Worm (Caenorhabditis elegans): ENCODE results near the gene Y51H7C.41.

The Y51H7C.41 gene

ce11 chrII:1403056-1403455, at the start of gene Y51H7C.41, which contains the start of gene cogc-4:
TSS of gene Y51H7C.41 (plus strand) at chrII:1403321.
TSS of gene cogc-4 (plus strand) at chrII:1403441.
- no peak for TF ChIP-seq ref-1 (GFP tag; conservative IDR thresholded peaks at IDR 0.05)
- TF ChIP-seq klf-2 (GFP tag; conservative IDR thresholded peaks at IDR 0.05) = no peak
- no peak for TF ChIP-seq cog-1 (tag; optimal IDR thresholded peaks at IDR 0.05)
- no peak for TF ChIP-seq ztf-23 (GFP tag; IDR thresholded peaks at IDR 0.05)
- TF ChIP-seq flt-1 (GFP tag; IDR thresholded peaks at IDR 0.05) = no peak
- no peak for TF ChIP-seq med-1 (GFP tag; optimal IDR thresholded peaks at IDR 0.05; ENCODE audit: insufficient read depth)
- TF ChIP-seq tab-1 (GFP tag; IDR thresholded peaks at IDR 0.05) = no peak
- no peak for TF ChIP-seq ztf-29 (GFP tag; IDR thresholded peaks at IDR 0.05)
- no peak for TF ChIP-seq T22C8.4 (GFP tag; IDR thresholded peaks at IDR 0.05)

- TF ChIP-seq ztf-23 (GFP tag; IDR thresholded peaks at IDR 0.05) (no peak), med-1 (GFP tag; optimal IDR thresholded peaks at IDR 0.05; ENCODE audit: insufficient read depth) (no peak), T22C8.4 (GFP tag; IDR thresholded peaks at IDR 0.05) (no peak), flt-1 (GFP tag; IDR thresholded peaks at IDR 0.05) (no peak), klf-2 (GFP tag; conservative IDR thresholded peaks at IDR 0.05) (no peak), cog-1 (tag; optimal IDR thresholded peaks at IDR 0.05) (no peak), ref-1 (GFP tag; conservative IDR thresholded peaks at IDR 0.05) (no peak), ztf-29 (GFP tag; IDR thresholded peaks at IDR 0.05) (no peak), tab-1 (GFP tag; IDR thresholded peaks at IDR 0.05) (no peak)
These were observed 47.6 kb upstream of the Y51H7C.41 start, which contains the start of gene C13A10.1 for ce11 chrII:1355480-1355879. TSS of gene C13A10.1 (minus strand) at chrII:1355649.

ce11 chrII:1357262-1357661, 45.9 kb upstream of the Y51H7C.41 start:
- TF ChIP-seq ref-1 (GFP tag; conservative IDR thresholded peaks at IDR 0.05) (no peak), ztf-23 (GFP tag; IDR thresholded peaks at IDR 0.05) (no peak), klf-2 (GFP tag; conservative IDR thresholded peaks at IDR 0.05) (no peak), ztf-29 (GFP tag; IDR thresholded peaks at IDR 0.05) (no peak), cog-1 (tag; optimal IDR thresholded peaks at IDR 0.05) (no peak), T22C8.4 (GFP tag; IDR thresholded peaks at IDR 0.05) (no peak), flt-1 (GFP tag; IDR thresholded peaks at IDR 0.05) (no peak), tab-1 (GFP tag; IDR thresholded peaks at IDR 0.05) (no peak), med-1 (GFP tag; optimal IDR thresholded peaks at IDR 0.05; ENCODE audit: insufficient read depth) (no peak)

- TF ChIP-seq flt-1 (GFP tag; IDR thresholded peaks at IDR 0.05) = no peak
- TF ChIP-seq cog-1 (tag; optimal IDR thresholded peaks at IDR 0.05) = no peak
- TF ChIP-seq tab-1 (GFP tag; IDR thresholded peaks at IDR 0.05) = no peak
- no peak for TF ChIP-seq ref-1 (GFP tag; conservative IDR thresholded peaks at IDR 0.05)
These were observed 45.2 kb upstream of the Y51H7C.41 start, which contains the start of gene C13A10.2 for ce11 chrII:1357905-1358304. TSS of gene C13A10.2 (minus strand) at chrII:1358005.

DNA sequence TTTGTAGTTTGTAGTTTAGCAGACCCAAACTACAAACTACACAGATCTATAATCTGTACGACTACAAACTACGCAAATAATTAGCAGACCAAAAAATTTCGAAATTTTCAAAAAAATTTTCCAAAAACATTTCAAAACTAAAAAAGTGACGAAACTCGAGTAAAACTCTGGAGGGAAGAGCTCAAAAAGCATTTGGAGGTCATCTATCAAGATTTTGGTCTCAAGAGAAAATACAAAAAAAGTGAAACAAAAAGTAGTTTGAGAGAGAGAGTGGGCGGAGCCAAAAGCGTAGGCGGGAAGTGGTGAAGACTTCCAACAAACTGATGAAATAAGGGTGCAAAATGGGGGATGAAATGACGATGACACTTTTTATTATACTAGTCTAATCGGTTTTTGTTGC, 42.9 kb upstream of the Y51H7C.41 start:
- TF ChIP-seq flt-1 (GFP tag; IDR thresholded peaks at IDR 0.05) (no peak), klf-2 (GFP tag; conservative IDR thresholded peaks at IDR 0.05) (no peak), ref-1 (GFP tag; conservative IDR thresholded peaks at IDR 0.05) (no peak), med-1 (GFP tag; optimal IDR thresholded peaks at IDR 0.05; ENCODE audit: insufficient read depth) (no peak), T22C8.4 (GFP tag; IDR thresholded peaks at IDR 0.05) (no peak), ztf-23 (GFP tag; IDR thresholded peaks at IDR 0.05) (no peak), cog-1 (tag; optimal IDR thresholded peaks at IDR 0.05) (no peak), ztf-29 (GFP tag; IDR thresholded peaks at IDR 0.05) (no peak), tab-1 (GFP tag; IDR thresholded peaks at IDR 0.05) (no peak)

- TF ChIP-seq tab-1 (GFP tag; IDR thresholded peaks at IDR 0.05) (no peak), ref-1 (GFP tag; conservative IDR thresholded peaks at IDR 0.05) (no peak), T22C8.4 (GFP tag; IDR thresholded peaks at IDR 0.05) (no peak), med-1 (GFP tag; optimal IDR thresholded peaks at IDR 0.05; ENCODE audit: insufficient read depth) (no peak), cog-1 (tag; optimal IDR thresholded peaks at IDR 0.05) (no peak), ztf-29 (GFP tag; IDR thresholded peaks at IDR 0.05) (no peak), klf-2 (GFP tag; conservative IDR thresholded peaks at IDR 0.05) (no peak), flt-1 (GFP tag; IDR thresholded peaks at IDR 0.05) (no peak), ztf-23 (GFP tag; IDR thresholded peaks at IDR 0.05) (no peak)
These were observed 40.7 kb upstream of the Y51H7C.41 start for ce11 chrII:1362423-1362822.

DNA sequence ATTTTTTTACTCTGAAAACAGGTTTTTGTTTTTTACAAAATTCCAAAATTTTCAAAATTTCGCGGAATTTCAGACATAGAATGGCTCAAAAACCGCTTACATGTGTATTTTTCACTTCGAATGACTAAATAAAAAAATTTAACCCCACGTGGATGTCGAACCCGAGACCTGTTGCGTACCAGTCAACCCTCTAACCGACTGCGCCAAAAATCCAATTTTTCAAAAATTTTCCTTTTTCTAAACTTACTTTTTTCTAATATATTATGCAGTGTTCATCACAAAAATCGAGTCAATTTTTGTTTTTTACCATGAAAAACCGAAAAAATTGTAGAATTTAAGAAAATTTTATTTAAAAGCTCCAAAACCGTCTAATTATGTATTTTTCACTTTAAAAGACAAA, 37.1 kb upstream of the Y51H7C.41 start:
- TF ChIP-seq T22C8.4 (GFP tag; IDR thresholded peaks at IDR 0.05) (no peak), ztf-23 (GFP tag; IDR thresholded peaks at IDR 0.05) (no peak), tab-1 (GFP tag; IDR thresholded peaks at IDR 0.05) (no peak), med-1 (GFP tag; optimal IDR thresholded peaks at IDR 0.05; ENCODE audit: insufficient read depth) (no peak)

DNA sequence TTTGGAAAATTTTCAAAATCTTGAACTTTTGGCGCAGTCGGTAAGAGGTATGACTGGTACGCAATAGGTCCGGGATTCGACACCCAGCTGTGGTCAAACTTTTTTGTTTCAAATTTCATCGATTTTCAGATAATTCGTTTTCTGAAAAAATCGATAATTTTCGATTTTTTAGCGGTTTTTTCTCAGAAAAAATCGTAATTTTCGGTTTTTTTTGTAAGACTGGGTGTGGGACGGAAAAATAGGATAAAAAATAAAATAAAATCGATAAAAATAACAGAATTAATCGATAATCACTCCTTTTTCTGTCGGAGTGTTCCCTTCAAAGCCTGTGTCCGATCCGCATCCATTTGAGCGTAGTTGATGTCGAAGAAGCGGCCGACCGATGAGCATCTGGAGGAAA, 34.4 kb upstream of the Y51H7C.41 start:
- TF ChIP-seq ref-1 (GFP tag; conservative IDR thresholded peaks at IDR 0.05) = no peak
- no peak for TF ChIP-seq ztf-29 (GFP tag; IDR thresholded peaks at IDR 0.05)
- no peak for TF ChIP-seq ztf-23 (GFP tag; IDR thresholded peaks at IDR 0.05)

ce11 chrII:1369322-1369721, 33.8 kb upstream of the Y51H7C.41 start:
- TF ChIP-seq cog-1 (tag; optimal IDR thresholded peaks at IDR 0.05) (no peak), tab-1 (GFP tag; IDR thresholded peaks at IDR 0.05) (no peak), ztf-29 (GFP tag; IDR thresholded peaks at IDR 0.05) (no peak), T22C8.4 (GFP tag; IDR thresholded peaks at IDR 0.05) (no peak), flt-1 (GFP tag; IDR thresholded peaks at IDR 0.05) (no peak), ref-1 (GFP tag; conservative IDR thresholded peaks at IDR 0.05) (no peak), med-1 (GFP tag; optimal IDR thresholded peaks at IDR 0.05; ENCODE audit: insufficient read depth) (no peak), ztf-23 (GFP tag; IDR thresholded peaks at IDR 0.05) (no peak), klf-2 (GFP tag; conservative IDR thresholded peaks at IDR 0.05) (no peak)

- TF ChIP-seq ztf-29 (GFP tag; IDR thresholded peaks at IDR 0.05) (no peak), T22C8.4 (GFP tag; IDR thresholded peaks at IDR 0.05) (no peak), cog-1 (tag; optimal IDR thresholded peaks at IDR 0.05) (no peak), med-1 (GFP tag; optimal IDR thresholded peaks at IDR 0.05; ENCODE audit: insufficient read depth) (no peak), flt-1 (GFP tag; IDR thresholded peaks at IDR 0.05) (no peak), tab-1 (GFP tag; IDR thresholded peaks at IDR 0.05) (no peak), ztf-23 (GFP tag; IDR thresholded peaks at IDR 0.05) (no peak), ref-1 (GFP tag; conservative IDR thresholded peaks at IDR 0.05) (no peak)
These were observed 31.6 kb upstream of the Y51H7C.41 start for ce11 chrII:1371533-1371932.

All from whole organism, midembryonic.